Fruit fly (Drosophila melanogaster): Measurements from ENCODE around the gene mtm.

The mtm gene

DNA sequence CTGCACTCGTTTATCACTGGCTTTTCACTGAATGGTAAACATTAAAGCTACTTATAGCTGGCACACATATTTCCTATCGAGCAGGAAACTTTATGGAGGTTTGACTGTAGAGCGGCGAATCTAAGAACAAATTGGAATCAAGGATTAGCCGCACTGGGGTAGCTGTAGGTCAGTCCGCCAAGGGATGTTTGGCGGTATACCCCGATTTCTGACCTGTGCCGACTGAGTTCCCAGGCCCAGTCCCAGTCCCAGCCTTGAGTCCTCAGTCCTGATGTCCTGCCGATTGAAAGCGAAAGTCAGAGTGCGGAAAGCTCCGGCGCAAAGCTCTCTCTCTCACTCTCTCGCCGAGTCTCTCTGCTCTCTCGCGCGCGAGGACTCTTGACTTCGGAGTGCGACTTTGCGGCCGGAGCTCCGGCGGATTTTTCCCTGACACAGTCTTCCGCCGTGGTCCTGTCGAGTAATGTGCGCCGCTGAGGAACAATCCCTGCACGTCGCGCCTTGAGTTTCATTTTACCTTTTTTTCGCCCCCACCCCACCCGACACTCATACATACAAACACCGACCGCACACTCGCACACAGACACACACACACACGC, 17.2 kb upstream of the mtm start, which contains the start of gene CG13995 (continued):
- peak; percentile 27; the same call in 1 of the 2 replicates for TF ChIP-seq Bgb (GFP tag; IDR thresholded peaks at IDR 0.05; ENCODE audit: partially characterized antibody)
- peak; percentile 74 for TF ChIP-seq CG16779 (GFP tag; IDR thresholded peaks at IDR 0.05)
- TF ChIP-seq nerfin-1 (tag; optimal IDR thresholded peaks at IDR 0.05), result no peak
- no peak for TF ChIP-seq CG4730 (GFP tag; IDR thresholded peaks at IDR 0.05)
- TF ChIP-seq CG12299 (tag; optimal IDR thresholded peaks at IDR 0.05), result no peak
- TF ChIP-seq Ssrp (tag; optimal IDR thresholded peaks at IDR 0.05), result no peak
- TF ChIP-seq sim (GFP tag; IDR thresholded peaks at IDR 0.05), result no peak
- no peak for TF ChIP-seq ssp (GFP tag; IDR thresholded peaks at IDR 0.05)
- no peak for TF ChIP-seq CG7786 (GFP tag; optimal IDR thresholded peaks at IDR 0.05)
- TF ChIP-seq HLH3B (GFP tag; IDR thresholded peaks at IDR 0.05), result no peak
- no peak for TF ChIP-seq salm (tag; optimal IDR thresholded peaks at IDR 0.05)
- no peak for TF ChIP-seq CG1233 (GFP tag; optimal IDR thresholded peaks at IDR 0.05)
- no peak for TF ChIP-seq CG15601 (tag; optimal IDR thresholded peaks at IDR 0.05)
- TF ChIP-seq ranshi (GFP tag; IDR thresholded peaks at IDR 0.05), result no peak
- no peak for TF ChIP-seq CG18476 (GFP tag; optimal IDR thresholded peaks at IDR 0.05)
- no peak for TF ChIP-seq ash1 (GFP tag; optimal IDR thresholded peaks at IDR 0.05)
- no peak for TF ChIP-seq CG6854 (GFP tag; optimal IDR thresholded peaks at IDR 0.05)
- no peak for TF ChIP-seq gsb (GFP tag; IDR thresholded peaks at IDR 0.05)
- TF ChIP-seq knrl (GFP tag; IDR thresholded peaks at IDR 0.05; ENCODE audit: partially characterized antibody), result no peak
- TF ChIP-seq tgo (GFP tag; IDR thresholded peaks at IDR 0.05), result no peak
- no peak for TF ChIP-seq sima (GFP tag; optimal IDR thresholded peaks at IDR 0.05)
- no peak for TF ChIP-seq CG4424 (GFP tag; optimal IDR thresholded peaks at IDR 0.05)
- no peak for TF ChIP-seq hkb (optimal IDR thresholded peaks at IDR 0.05)
- TF ChIP-seq hkb (GFP tag; IDR thresholded peaks at IDR 0.05), result peak; percentile 19; the same call in 1 of the 2 replicates
- no peak for TF ChIP-seq NK7.1 (GFP tag; optimal IDR thresholded peaks at IDR 0.05)
- TF ChIP-seq pum (GFP tag; optimal IDR thresholded peaks at IDR 0.05), result no peak
- no peak for TF ChIP-seq Atf3 (GFP tag; optimal IDR thresholded peaks at IDR 0.05)
- TF ChIP-seq toy (GFP tag; IDR thresholded peaks at IDR 0.05), result no peak
- no peak for TF ChIP-seq CG11695 (GFP tag; IDR thresholded peaks at IDR 0.05)
- no peak for TF ChIP-seq CG10565 (GFP tag; optimal IDR thresholded peaks at IDR 0.05)
- TF ChIP-seq fd64A (GFP tag; optimal IDR thresholded peaks at IDR 0.05), result no peak
- TF ChIP-seq Pdp1 (GFP tag; optimal IDR thresholded peaks at IDR 0.05), result no peak
- TF ChIP-seq wdn (GFP tag; IDR thresholded peaks at IDR 0.05), result no peak
- no peak for TF ChIP-seq CG10209 (GFP tag; optimal IDR thresholded peaks at IDR 0.05)
- no peak for TF ChIP-seq emc (GFP tag; optimal IDR thresholded peaks at IDR 0.05)
- TF ChIP-seq jigr1 (GFP tag; IDR thresholded peaks at IDR 0.05), result no peak
- no peak for TF ChIP-seq CG4404 (GFP tag; IDR thresholded peaks at IDR 0.05)
- no peak for TF ChIP-seq CG7372 (GFP tag; IDR thresholded peaks at IDR 0.05)
- no peak for TF ChIP-seq CG33213 (GFP tag; optimal IDR thresholded peaks at IDR 0.05)
- no peak for TF ChIP-seq Sin3A (optimal IDR thresholded peaks at IDR 0.05)
- TF ChIP-seq Hr3 (GFP tag; optimal IDR thresholded peaks at IDR 0.05), result no peak
- TF ChIP-seq NfI (GFP tag; optimal IDR thresholded peaks at IDR 0.05), result no peak
- TF ChIP-seq CG2678 (tag; optimal IDR thresholded peaks at IDR 0.05), result no peak
- no peak for TF ChIP-seq dm (GFP tag; optimal IDR thresholded peaks at IDR 0.05)
- TF ChIP-seq Bdp1 (GFP tag; optimal IDR thresholded peaks at IDR 0.05), result no peak
- no peak for TF ChIP-seq Ptx1 (GFP tag; IDR thresholded peaks at IDR 0.05)
- no peak for TF ChIP-seq tio (GFP tag; optimal IDR thresholded peaks at IDR 0.05)
- TF ChIP-seq CG7271 (tag; optimal IDR thresholded peaks at IDR 0.05), result no peak
- TF ChIP-seq CG2129 (GFP tag; IDR thresholded peaks at IDR 0.05; ENCODE audit: partially characterized antibody), result no peak
- TF ChIP-seq sna (GFP tag; IDR thresholded peaks at IDR 0.05; ENCODE audit: partially characterized antibody), result no peak
- no peak for TF ChIP-seq schlank (tag; optimal IDR thresholded peaks at IDR 0.05)
- no peak for TF ChIP-seq CG16813 (GFP tag; IDR thresholded peaks at IDR 0.05; ENCODE audit: partially characterized antibody)

Measured in whole organism, embryonic.